Fruit fly (Drosophila melanogaster) whole organism, embryonic: ENCODE results near the gene heph.

Source experiments
- BEAF-32 ChIP-seq: fragments of 200-800 bp; sonication (Bioruptor generic); optimal IDR thresholded peaks from 3 replicates; lab custom pipeline; 2017; ENCODE audit warnings: missing biosample characterization, missing genetic modification characterization, mild to moderate bottlenecking, moderate library complexity, missing genetic modification reagents
- Bdp1 ChIP-seq: fragments of 200-800 bp; sonication (Bioruptor generic); optimal IDR thresholded peaks from 3 replicates; lab custom pipeline; 2016; ENCODE audit warnings: missing biosample characterization, missing genetic modification characterization
- CG11456 ChIP-seq: fragments of 200-800 bp; sonication (Bioruptor generic); IDR thresholded peaks from 3 replicates; pipeline ENCODE4 v1.3.6; 2022; ENCODE audit warnings: missing biosample characterization, missing genetic modification characterization
- CG11504 ChIP-seq: fragments of 200-800 bp; sonication (Bioruptor generic); optimal IDR thresholded peaks from 3 replicates; lab custom pipeline; 2019; ENCODE audit warnings: missing biosample characterization, mild to moderate bottlenecking, missing genetic modification characterization, moderate library complexity
- CG1233 ChIP-seq: fragments of 200-800 bp; sonication (Bioruptor generic); optimal IDR thresholded peaks from 4 replicates; lab custom pipeline; 2018; ENCODE audit warnings: missing biosample characterization, mild to moderate bottlenecking, missing genetic modification characterization
- CG13775 ChIP-seq: fragments of 200-800 bp; sonication (Bioruptor generic); optimal IDR thresholded peaks from 3 replicates; lab custom pipeline; 2017; ENCODE audit warnings: missing biosample characterization, mild to moderate bottlenecking, missing genetic modification characterization
- CG14710 ChIP-seq: fragments of 200-800 bp; sonication (Bioruptor generic); optimal IDR thresholded peaks from 3 replicates; lab custom pipeline; 2019; ENCODE audit warnings: missing biosample characterization, mild to moderate bottlenecking, missing genetic modification characterization, moderate library complexity
- CG1529 ChIP-seq: fragments of 200-800 bp; sonication (Bioruptor generic); optimal IDR thresholded peaks from 3 replicates; lab custom pipeline; 2018; ENCODE audit warnings: missing biosample characterization, missing genetic modification characterization
- CG17361 ChIP-seq: fragments of 200-800 bp; sonication (Bioruptor generic); IDR thresholded peaks from 3 replicates; pipeline ENCODE4 v1.3.6; 2022; ENCODE audit warnings: missing biosample characterization, missing genetic modification characterization
- CG18262 ChIP-seq: fragments of 200-800 bp; optimal IDR thresholded peaks from 3 replicates; lab custom pipeline; 2019; ENCODE audit warnings: missing biosample characterization, mild to moderate bottlenecking, missing genetic modification characterization, moderate library complexity
- CG2120 ChIP-seq: fragments of 200-800 bp; sonication (Bioruptor generic); optimal IDR thresholded peaks from 3 replicates; lab custom pipeline; 2016; ENCODE audit warnings: missing biosample characterization, missing genetic modification characterization
- CG2678 ChIP-seq: fragments of 200-800 bp; sonication (Bioruptor generic); optimal IDR thresholded peaks from 3 replicates; lab custom pipeline; 2019; ENCODE audit warnings: missing biosample characterization, mild to moderate bottlenecking, missing genetic modification characterization, moderate library complexity
- CG3065 ChIP-seq: fragments of 200-800 bp; sonication (Bioruptor generic); optimal IDR thresholded peaks from 2 replicates; lab custom pipeline; 2016; ENCODE audit warnings: missing biosample characterization, missing genetic modification characterization
- CG31441 ChIP-seq: fragments of 200-800 bp; sonication (Bioruptor generic); IDR thresholded peaks from 2 replicates; pipeline ENCODE4 v1.3.6; 2022; ENCODE audit warnings: missing biosample characterization, missing genetic modification characterization
- CG33213 ChIP-seq: fragments of 200-800 bp; sonication (Bioruptor generic); optimal IDR thresholded peaks from 3 replicates; lab custom pipeline; 2016; ENCODE audit warnings: missing biosample characterization, missing genetic modification characterization
- CG9876 ChIP-seq: fragments of 200-800 bp; sonication (Bioruptor generic); optimal IDR thresholded peaks from 2 replicates; lab custom pipeline; 2016; ENCODE audit warnings: missing biosample characterization, missing genetic modification characterization
- Doc2 ChIP-seq: fragments of 200-800 bp; sonication (Bioruptor generic); IDR thresholded peaks from 2 replicates; pipeline ENCODE4 v1.3.6; 2022; ENCODE audit warnings: missing biosample characterization, missing genetic modification characterization
- HLH54F ChIP-seq: fragments of 200-800 bp; sonication (Bioruptor generic); optimal IDR thresholded peaks from 3 replicates; lab custom pipeline; 2016; ENCODE audit warnings: missing biosample characterization, missing genetic modification characterization
- Max ChIP-seq: fragments of 200-800 bp; sonication (Bioruptor generic); optimal IDR thresholded peaks from 2 replicates; lab custom pipeline; 2016; ENCODE audit warnings: missing biosample characterization, mild to moderate bottlenecking, missing genetic modification characterization
- Mrtf ChIP-seq: fragments of 200-800 bp; sonication (Bioruptor generic); IDR thresholded peaks from 3 replicates; pipeline ENCODE4 v1.3.6; 2022; ENCODE audit warnings: missing biosample characterization, missing genetic modification characterization
- Optix ChIP-seq: fragments of 200-800 bp; sonication (Bioruptor generic); IDR thresholded peaks from 3 replicates; pipeline ENCODE4 v1.3.6; 2022; ENCODE audit warnings: missing biosample characterization, missing genetic modification characterization
- Ptx1 ChIP-seq: fragments of 200-800 bp; sonication (Bioruptor generic); IDR thresholded peaks from 2 replicates; pipeline ENCODE4 v1.3.6; 2022; ENCODE audit warnings: missing biosample characterization, missing genetic modification characterization
- Rx ChIP-seq: fragments of 200-800 bp; sonication (Bioruptor generic); IDR thresholded peaks from 2 replicates; pipeline ENCODE4 v1.3.6; 2022; ENCODE audit warnings: missing biosample characterization, missing genetic modification characterization
- Sin3A ChIP-seq: fragments of >200 bp; optimal IDR thresholded peaks from 2 replicates; lab custom pipeline; 2018
- Tbp ChIP-seq: fragments of >200 bp; optimal IDR thresholded peaks from 2 replicates; lab custom pipeline; 2018; ENCODE audit warnings: missing biosample characterization, missing genetic modification characterization
- ab ChIP-seq: fragments of 200-800 bp; sonication (Bioruptor generic); optimal IDR thresholded peaks from 2 replicates; lab custom pipeline; 2016; ENCODE audit warnings: missing biosample characterization, missing genetic modification characterization
- ato ChIP-seq: fragments of 200-800 bp; sonication (Bioruptor generic); IDR thresholded peaks from 2 replicates; pipeline ENCODE4 v1.3.6; 2022; ENCODE audit warnings: missing biosample characterization, missing genetic modification characterization; ENCODE audit not compliant: partially characterized antibody
- bbx ChIP-seq: fragments of 200-800 bp; sonication (Bioruptor generic); IDR thresholded peaks from 2 replicates; pipeline ENCODE4 v1.3.6; 2022; ENCODE audit warnings: missing biosample characterization, missing genetic modification characterization; ENCODE audit not compliant: partially characterized antibody
- chm ChIP-seq: fragments of 200-800 bp; sonication (Bioruptor generic); IDR thresholded peaks from 2 replicates; pipeline ENCODE4 v1.3.6; 2022; ENCODE audit warnings: missing biosample characterization, missing genetic modification characterization
- danr ChIP-seq: fragments of 200-800 bp; sonication (Bioruptor generic); IDR thresholded peaks from 2 replicates; pipeline ENCODE4 v1.3.6; 2022; ENCODE audit warnings: missing biosample characterization, missing genetic modification characterization
- dpn ChIP-seq, 2 experiments: fragments of 200-800 bp; sonication (Bioruptor generic); optimal IDR thresholded peaks; 3 replicates each; lab custom pipeline; 2016; ENCODE audit warnings: missing biosample characterization in 2 of 2, missing genetic modification characterization in 2 of 2
- gem ChIP-seq: fragments of 200-800 bp; sonication (Bioruptor generic); optimal IDR thresholded peaks from 2 replicates; lab custom pipeline; 2019; ENCODE audit warnings: missing biosample characterization, mild to moderate bottlenecking, missing genetic modification characterization, moderate library complexity
- luna ChIP-seq: fragments of 200-800 bp; sonication (Bioruptor generic); optimal IDR thresholded peaks from 2 replicates; lab custom pipeline; 2016; ENCODE audit warnings: missing biosample characterization, missing genetic modification characterization
- mam ChIP-seq: fragments of 200-800 bp; sonication (Bioruptor generic); optimal IDR thresholded peaks from 3 replicates; lab custom pipeline; 2016; ENCODE audit warnings: missing biosample characterization, missing genetic modification characterization
- nom ChIP-seq: fragments of 200-800 bp; sonication (Bioruptor generic); optimal IDR thresholded peaks from 2 replicates; lab custom pipeline; 2017; ENCODE audit warnings: missing biosample characterization, missing genetic modification characterization, mild to moderate bottlenecking, moderate library complexity, missing genetic modification reagents
- oc ChIP-seq: fragments of 200-800 bp; sonication (Bioruptor generic); optimal IDR thresholded peaks from 2 replicates; lab custom pipeline; 2018; ENCODE audit warnings: missing biosample characterization, mild to moderate bottlenecking, missing genetic modification characterization, moderate library complexity
- pan ChIP-seq, 4 experiments: fragments of >200 bp in 3 of 4; fragments of 200-800 bp in 1 of 4; sonication (Bioruptor generic) in 1 of 4; optimal IDR thresholded peaks in 3 of 4; IDR thresholded peaks in 1 of 4; 2 replicates each; pipeline versions ENCODE4 v1.3.6 to Lab custom; 2017 to 2022; ENCODE audit warnings: missing biosample characterization in 2 of 4, missing genetic modification characterization in 2 of 4, mixed read lengths in 1 of 4
- phol ChIP-seq: fragments of 200-800 bp; sonication (Bioruptor generic); optimal IDR thresholded peaks from 3 replicates; lab custom pipeline; 2018; ENCODE audit warnings: missing biosample characterization, mild to moderate bottlenecking, missing genetic modification characterization, moderate library complexity
- pita ChIP-seq: fragments of 200-800 bp; sonication (Bioruptor generic); optimal IDR thresholded peaks from 2 replicates; lab custom pipeline; 2017; ENCODE audit warnings: missing biosample characterization, mild to moderate bottlenecking, missing genetic modification characterization
- prd ChIP-seq, 3 experiments: fragments of >200 bp in 2 of 3; fragments of 200-800 bp in 1 of 3; sonication (Bioruptor generic) in 1 of 3; optimal IDR thresholded peaks in 2 of 3; IDR thresholded peaks in 1 of 3; 2 replicates in 2 of 3; 3 replicates in 1 of 3; pipeline versions ENCODE4 v1.3.6 to Lab custom; 2017 to 2022; ENCODE audit warnings: missing biosample characterization in 1 of 3, missing genetic modification characterization in 1 of 3
- pum ChIP-seq: fragments of 200-800 bp; sonication (Bioruptor generic); optimal IDR thresholded peaks from 2 replicates; lab custom pipeline; 2016; ENCODE audit warnings: missing biosample characterization, missing genetic modification characterization
- rib ChIP-seq: fragments of 200-800 bp; sonication (Bioruptor generic); IDR thresholded peaks from 2 replicates; pipeline ENCODE4 v1.3.6; 2022; ENCODE audit warnings: missing biosample characterization, missing genetic modification characterization
- ro ChIP-seq: fragments of 200-800 bp; sonication (Bioruptor generic); IDR thresholded peaks from 2 replicates; pipeline ENCODE4 v1.3.6; 2022; ENCODE audit warnings: missing biosample characterization, missing genetic modification characterization
- sens ChIP-seq: fragments of 200-800 bp; sonication (Bioruptor generic); peaks from one replicate; lab custom pipeline; 2016; ENCODE audit warnings: missing biosample characterization, missing genetic modification characterization
- sim ChIP-seq: fragments of 200-800 bp; sonication (Bioruptor generic); IDR thresholded peaks from 2 replicates; pipeline ENCODE4 v1.3.6; 2022; ENCODE audit warnings: missing biosample characterization, missing genetic modification characterization
- sob ChIP-seq: fragments of 200-800 bp; sonication (Bioruptor generic); IDR thresholded peaks from 2 replicates; pipeline ENCODE4 v1.3.6; 2022; ENCODE audit warnings: missing biosample characterization, missing genetic modification characterization
- stwl ChIP-seq: fragments of 200-800 bp; sonication (Bioruptor generic); optimal IDR thresholded peaks from 3 replicates; lab custom pipeline; 2018; ENCODE audit warnings: missing biosample characterization, mild to moderate bottlenecking, missing genetic modification characterization, moderate library complexity
- tap ChIP-seq: fragments of 200-800 bp; optimal IDR thresholded peaks from 3 replicates; lab custom pipeline; 2019; ENCODE audit warnings: missing biosample characterization, mild to moderate bottlenecking, missing genetic modification characterization, moderate library complexity
- tna ChIP-seq: fragments of 200-800 bp; sonication (Bioruptor generic); IDR thresholded peaks from 2 replicates; pipeline ENCODE4 v1.3.6; 2022; ENCODE audit warnings: missing biosample characterization, missing genetic modification characterization; ENCODE audit not compliant: partially characterized antibody
- zen ChIP-seq: fragments of 200-800 bp; sonication (Bioruptor generic); optimal IDR thresholded peaks from 3 replicates; lab custom pipeline; 2018; ENCODE audit warnings: missing biosample characterization, mild to moderate bottlenecking, missing genetic modification characterization, moderate library complexity

heph gene

dm6 chr3R:32006330-32006729 lies 9.0 kb downstream of the heph start:
- no peak for TF ChIP-seq HLH54F (GFP tag; lab: Kevin White, UChicago)
- no peak for TF ChIP-seq CG2120 (GFP tag; lab: Kevin White, UChicago)
- peak; percentile 39 for TF ChIP-seq pita (GFP tag; lab: Kevin White, UChicago)
- no peak for TF ChIP-seq sens
- TF ChIP-seq BEAF-32 (GFP tag; lab: Kevin White, UChicago): no peak
- no peak for TF ChIP-seq Doc2
- no peak for TF ChIP-seq danr (GFP tag; lab: Robert Waterston, UW)
- TF ChIP-seq pum (GFP tag; lab: Kevin White, UChicago): no peak
- no peak for TF ChIP-seq Sin3A (lab: Kevin White, UChicago)
- no peak for TF ChIP-seq Rx (GFP tag; lab: Robert Waterston, UW)
- peak; percentile 46 for TF ChIP-seq stwl (tag; lab: Kevin White, UChicago)
- no peak for TF ChIP-seq bbx (GFP tag; lab: Robert Waterston, UW)
- TF ChIP-seq sob (GFP tag; lab: Robert Waterston, UW): no peak
- TF ChIP-seq oc (tag; lab: Kevin White, UChicago): no peak
- no peak for TF ChIP-seq Bdp1 (GFP tag; lab: Kevin White, UChicago)
- TF ChIP-seq rib (GFP tag; lab: Robert Waterston, UW): no peak
- no peak for TF ChIP-seq CG9876

dm6 chr3R:31991786-31992185 lies 23.5 kb downstream of the heph start:
- TF ChIP-seq sob (GFP tag; lab: Robert Waterston, UW) (no peak), CG11504 (tag; lab: Kevin White, UChicago) (peak; percentile 32), CG31441 (0 out of 2 replicates have a peak, but pooled peaks have one; percentile 26), luna (GFP tag; lab: Kevin White, UChicago) (no peak), CG33213 (GFP tag; lab: Kevin White, UChicago) (no peak), tna (GFP tag; lab: Robert Waterston, UW) (no peak), dpn (GFP tag; optimal IDR thresholded peaks at IDR 0.05; lab: Kevin White, UChicago) (no peak), ato (GFP tag; lab: Robert Waterston, UW) (no peak), CG18262 (tag; lab: Kevin White, UChicago) (peak; percentile 28), CG1529 (no peak), mam (GFP tag; lab: Kevin White, UChicago) (no peak), gem (tag; lab: Kevin White, UChicago) (peak; percentile 37), Tbp (no peak), Optix (GFP tag; lab: Robert Waterston, UW) (no peak), Mrtf (no peak), chm (GFP tag; lab: Robert Waterston, UW) (no peak), Max (GFP tag; lab: Kevin White, UChicago) (no peak), pan (optimal IDR thresholded peaks at IDR 0.05; lab: Kevin White, UChicago) (no peak), pan (GFP tag; optimal IDR thresholded peaks at IDR 0.05 in 1 of 2, IDR thresholded peaks at IDR 0.05 in 1 of 2) (no peak), CG11456 (GFP tag; lab: Robert Waterston, UW) (no peak), tap (tag; lab: Kevin White, UChicago) (peak; percentile 21), CG2678 (tag; lab: Kevin White, UChicago) (peak; percentile 13), prd (optimal IDR thresholded peaks at IDR 0.05; lab: Kevin White, UChicago) (no peak), prd (GFP tag; IDR thresholded peaks at IDR 0.05; lab: Robert Waterston, UW) (0 out of 3 replicates have a peak, but pooled peaks have one; percentile 19), CG14710 (no peak), sim (GFP tag; lab: Robert Waterston, UW) (no peak), nom (GFP tag; lab: Kevin White, UChicago) (peak; percentile 30), CG17361 (0 out of 3 replicates have a peak, but pooled peaks have one; percentile 26), CG13775 (GFP tag; lab: Kevin White, UChicago) (no peak), CG3065 (no peak), Ptx1 (no peak), phol (tag; lab: Kevin White, UChicago) (peak; percentile 11), ab (GFP tag; lab: Kevin White, UChicago) (no peak), ro (no peak), CG1233 (GFP tag; lab: Kevin White, UChicago) (no peak), zen (tag; lab: Kevin White, UChicago) (no peak)
